Worm (Caenorhabditis elegans) whole organism, young adult: Measurements from ENCODE around the gene cmk-1.

Experiments used
- T07F8.4 ChIP-seq: sonication (generic microtip); optimal IDR thresholded peaks from 2 replicates; lab custom pipeline; 2016; ENCODE audit warnings: mild to moderate bottlenecking, missing genetic modification characterization, moderate library complexity, missing compliant biosample characterization
- Y53G8AR.9 ChIP-seq: fragments of 200-800 bp; sonication (Bioruptor generic); conservative IDR thresholded peaks from 2 replicates; pipeline ENCODE4 v1.3.6; 2022; ENCODE audit warnings: missing genetic modification reagents, missing genetic modification characterization, missing compliant biosample characterization
- chd-7 ChIP-seq: sonication (generic microtip); optimal IDR thresholded peaks from 2 replicates; lab custom pipeline; 2016; ENCODE audit warnings: mild to moderate bottlenecking, missing genetic modification characterization, moderate library complexity, missing compliant biosample characterization
- ztf-18 ChIP-seq: sonication (generic microtip); optimal IDR thresholded peaks from 2 replicates; lab custom pipeline; 2016; ENCODE audit warnings: missing genotype, mild to moderate bottlenecking, missing genetic modification characterization, missing compliant biosample characterization

- TF ChIP-seq Y53G8AR.9 (GFP tag; lab: Robert Waterston, UW) (no peak), ztf-18 (tag; lab: Kevin White, UChicago) (no peak), chd-7 (no peak), T07F8.4 (no peak)
Observed at ce11 chrIV:1872052-1872451, 47.8 kb downstream of the cmk-1 start.
